Fruit fly (Drosophila melanogaster) whole organism, embryonic: Measurements from ENCODE around the gene bys.

Experiments
- B-H2 ChIP-seq: fragments of 200-800 bp; sonication (Bioruptor generic); optimal IDR thresholded peaks from 2 replicates; lab custom pipeline; 2018; ENCODE audit warnings: missing biosample characterization, mild to moderate bottlenecking, missing genetic modification characterization
- Bteb2 ChIP-seq: fragments of 200-800 bp; sonication (Bioruptor generic); optimal IDR thresholded peaks from 2 replicates; lab custom pipeline; 2016; ENCODE audit warnings: missing biosample characterization, missing genetic modification characterization
- CG10209 ChIP-seq: fragments of 200-800 bp; sonication (Bioruptor generic); optimal IDR thresholded peaks from 3 replicates; lab custom pipeline; 2017; ENCODE audit warnings: missing biosample characterization, mild to moderate bottlenecking, missing genetic modification characterization, missing genetic modification reagents
- CG13123 ChIP-seq: fragments of 200-800 bp; sonication (Bioruptor generic); optimal IDR thresholded peaks from 2 replicates; lab custom pipeline; 2016; ENCODE audit warnings: missing biosample characterization, missing genetic modification characterization
- CG1529 ChIP-seq: fragments of 200-800 bp; sonication (Bioruptor generic); optimal IDR thresholded peaks from 3 replicates; lab custom pipeline; 2018; ENCODE audit warnings: missing biosample characterization, missing genetic modification characterization
- CG17328 ChIP-seq: fragments of 200-800 bp; sonication (Bioruptor generic); IDR thresholded peaks from 2 replicates; pipeline ENCODE4 v1.3.6; 2022; ENCODE audit warnings: missing biosample characterization, missing genetic modification characterization
- CG1792 ChIP-seq: fragments of 200-800 bp; sonication (Bioruptor generic); optimal IDR thresholded peaks from 2 replicates; lab custom pipeline; 2016; ENCODE audit warnings: missing biosample characterization, missing genetic modification characterization
- CG2129 ChIP-seq: fragments of 200-800 bp; sonication (Bioruptor generic); IDR thresholded peaks from 2 replicates; pipeline ENCODE4 v1.3.6; 2022; ENCODE audit warnings: missing biosample characterization, missing genetic modification characterization; ENCODE audit not compliant: partially characterized antibody
- CG31224 ChIP-seq: fragments of 200-800 bp; sonication (Bioruptor generic); IDR thresholded peaks from 2 replicates; pipeline ENCODE4 v1.3.6; 2022; ENCODE audit warnings: missing biosample characterization, missing genetic modification characterization
- CG31441 ChIP-seq: fragments of 200-800 bp; sonication (Bioruptor generic); IDR thresholded peaks from 2 replicates; pipeline ENCODE4 v1.3.6; 2022; ENCODE audit warnings: missing biosample characterization, missing genetic modification characterization
- CG32767 ChIP-seq: fragments of 200-800 bp; sonication (Bioruptor generic); IDR thresholded peaks from 2 replicates; pipeline ENCODE4 v1.3.6; 2022; ENCODE audit warnings: missing biosample characterization, missing genetic modification characterization
- CG33557 ChIP-seq: fragments of 200-800 bp; sonication (Bioruptor generic); optimal IDR thresholded peaks from 2 replicates; lab custom pipeline; 2019; ENCODE audit warnings: missing biosample characterization, mild to moderate bottlenecking, missing genetic modification characterization, moderate library complexity
- CG3847 ChIP-seq: fragments of 200-800 bp; sonication (Bioruptor generic); IDR thresholded peaks from 2 replicates; pipeline ENCODE4 v1.3.6; 2022; ENCODE audit warnings: missing biosample characterization, missing genetic modification characterization
- CG4730 ChIP-seq: fragments of 200-800 bp; sonication (Bioruptor generic); IDR thresholded peaks from 2 replicates; pipeline ENCODE4 v1.3.6; 2022; ENCODE audit warnings: missing biosample characterization, missing genetic modification characterization
- CG9727 ChIP-seq: fragments of 200-800 bp; sonication (Bioruptor generic); optimal IDR thresholded peaks from 3 replicates; lab custom pipeline; 2017; ENCODE audit warnings: missing biosample characterization, mild to moderate bottlenecking, missing genetic modification characterization
- CG9817 ChIP-seq: fragments of 200-800 bp; sonication (Bioruptor generic); optimal IDR thresholded peaks from 2 replicates; lab custom pipeline; 2018; ENCODE audit warnings: missing biosample characterization, mild to moderate bottlenecking, missing genetic modification characterization, moderate library complexity
- CrebB ChIP-seq: fragments of 200-800 bp; sonication (Bioruptor generic); optimal IDR thresholded peaks from 3 replicates; lab custom pipeline; 2018; ENCODE audit warnings: missing biosample characterization, mild to moderate bottlenecking, missing genetic modification characterization
- Dfd ChIP-seq, 2 experiments: fragments of >200 bp; optimal IDR thresholded peaks; 2 replicates each; lab custom pipeline; 2017; ENCODE audit warnings: missing biosample characterization in 2 of 2, missing genetic modification characterization in 2 of 2
- Doc3 ChIP-seq: fragments of 200-800 bp; sonication (Bioruptor generic); IDR thresholded peaks from 3 replicates; pipeline ENCODE4 v1.3.6; 2022; ENCODE audit warnings: missing biosample characterization, missing genetic modification characterization; ENCODE audit not compliant: partially characterized antibody
- Dref ChIP-seq: fragments of 200-800 bp; sonication (Bioruptor generic); IDR thresholded peaks from 2 replicates; pipeline ENCODE4 v1.3.6; 2022; ENCODE audit warnings: missing biosample characterization, missing genetic modification characterization
- E2f1 ChIP-seq: fragments of 200-800 bp; sonication (Bioruptor generic); IDR thresholded peaks from 2 replicates; pipeline ENCODE4 v1.3.6; 2022; ENCODE audit warnings: missing biosample characterization, missing genetic modification characterization
- Ets97D ChIP-seq: fragments of 200-800 bp; sonication (Bioruptor generic); optimal IDR thresholded peaks from 3 replicates; lab custom pipeline; 2016; ENCODE audit warnings: missing biosample characterization, missing genetic modification characterization
- Hand ChIP-seq: fragments of 200-800 bp; sonication (Bioruptor generic); optimal IDR thresholded peaks from 2 replicates; lab custom pipeline; 2017; ENCODE audit warnings: mild to moderate bottlenecking, missing biosample characterization, missing genetic modification reagents, missing genetic modification characterization
- Hr3 ChIP-seq: fragments of 200-800 bp; sonication (Bioruptor generic); optimal IDR thresholded peaks from 3 replicates; lab custom pipeline; 2016; ENCODE audit warnings: missing biosample characterization, missing genetic modification characterization
- Hr39 ChIP-seq: fragments of >200 bp; optimal IDR thresholded peaks from 2 replicates; lab custom pipeline; 2017
- Jarid2 ChIP-seq: fragments of 200-800 bp; sonication (Bioruptor generic); optimal IDR thresholded peaks from 3 replicates; lab custom pipeline; 2017; ENCODE audit warnings: mild to moderate bottlenecking, missing biosample characterization, missing genetic modification reagents, missing genetic modification characterization
- Oli ChIP-seq: fragments of 200-800 bp; sonication (Bioruptor generic); optimal IDR thresholded peaks from 2 replicates; lab custom pipeline; 2018; ENCODE audit warnings: missing biosample characterization, mild to moderate bottlenecking, missing genetic modification characterization, moderate library complexity
- Sin3A ChIP-seq: fragments of >200 bp; optimal IDR thresholded peaks from 2 replicates; lab custom pipeline; 2018
- Usf ChIP-seq: fragments of 200-800 bp; sonication (Bioruptor generic); optimal IDR thresholded peaks from 2 replicates; lab custom pipeline; 2017; ENCODE audit warnings: missing genotype, missing biosample characterization, missing genetic modification characterization
- bab2 ChIP-seq: fragments of 200-800 bp; sonication (Bioruptor generic); optimal IDR thresholded peaks from 2 replicates; lab custom pipeline; 2016; ENCODE audit warnings: missing biosample characterization, missing genetic modification characterization
- cad ChIP-seq: fragments of >200 bp; optimal IDR thresholded peaks from 2 replicates; lab custom pipeline; 2017; ENCODE audit warnings: missing biosample characterization, missing genetic modification characterization
- caup ChIP-seq: fragments of 200-800 bp; sonication (Bioruptor generic); optimal IDR thresholded peaks from 3 replicates; lab custom pipeline; 2017; ENCODE audit warnings: missing biosample characterization, mild to moderate bottlenecking, missing genetic modification characterization, moderate library complexity; ENCODE audit not compliant: severe bottlenecking
- ci ChIP-seq: fragments of 200-800 bp; sonication (Bioruptor generic); IDR thresholded peaks from 3 replicates; pipeline ENCODE4 v1.3.6; 2022; ENCODE audit warnings: missing biosample characterization, missing genetic modification characterization
- dan ChIP-seq: fragments of 200-800 bp; sonication (Bioruptor generic); IDR thresholded peaks from 2 replicates; pipeline ENCODE4 v1.3.6; 2022; ENCODE audit warnings: missing biosample characterization, missing genetic modification characterization
- eve ChIP-seq, 2 experiments: fragments of >200 bp; optimal IDR thresholded peaks; 2 replicates each; lab custom pipeline; 2017; ENCODE audit warnings: missing biosample characterization in 2 of 2, missing genetic modification characterization in 2 of 2
- grau ChIP-seq: fragments of 200-800 bp; optimal IDR thresholded peaks from 3 replicates; lab custom pipeline; 2019; ENCODE audit warnings: missing biosample characterization, mild to moderate bottlenecking, missing genetic modification characterization, moderate library complexity
- hth ChIP-seq: fragments of >200 bp; optimal IDR thresholded peaks from 2 replicates; lab custom pipeline; 2017; ENCODE audit warnings: inconsistent platforms
- insv ChIP-seq, 2 experiments: fragments of 200-800 bp; sonication (Bioruptor generic); optimal IDR thresholded peaks; 3 replicates each; lab custom pipeline; 2016 to 2018; ENCODE audit warnings: missing biosample characterization in 2 of 2, missing genetic modification characterization in 2 of 2
- kay ChIP-seq: fragments of 200-800 bp; sonication (Bioruptor generic); optimal IDR thresholded peaks from 2 replicates; lab custom pipeline; 2016; ENCODE audit warnings: missing biosample characterization, missing genetic modification characterization
- klu ChIP-seq: fragments of 200-800 bp; sonication (Bioruptor generic); IDR thresholded peaks from 2 replicates; pipeline ENCODE4 v1.3.6; 2022; ENCODE audit warnings: missing biosample characterization, missing genetic modification characterization
- lov ChIP-seq, 2 experiments: fragments of 200-800 bp in 1 of 2; fragments of >200 bp in 1 of 2; sonication (Bioruptor generic) in 1 of 2; IDR thresholded peaks in 1 of 2; optimal IDR thresholded peaks in 1 of 2; 2 replicates in 1 of 2; 3 replicates in 1 of 2; pipeline versions ENCODE4 v1.3.6 to Lab custom; 2017 to 2022; ENCODE audit warnings: missing biosample characterization in 1 of 2, missing genetic modification characterization in 1 of 2
- luna ChIP-seq: fragments of 200-800 bp; sonication (Bioruptor generic); optimal IDR thresholded peaks from 2 replicates; lab custom pipeline; 2016; ENCODE audit warnings: missing biosample characterization, missing genetic modification characterization
- otp ChIP-seq: fragments of 200-800 bp; sonication (Bioruptor generic); IDR thresholded peaks from 3 replicates; pipeline ENCODE4, ENCODE4 v1.3.6; 2022; ENCODE audit warnings: missing biosample characterization, missing genetic modification characterization
- pho ChIP-seq: fragments of 200-800 bp; sonication (Bioruptor generic); optimal IDR thresholded peaks from 2 replicates; lab custom pipeline; 2016; ENCODE audit warnings: missing biosample characterization, missing genetic modification characterization
- pzg ChIP-seq: fragments of 200-800 bp; sonication (Bioruptor generic); optimal IDR thresholded peaks from 3 replicates; lab custom pipeline; 2018; ENCODE audit warnings: missing biosample characterization, mild to moderate bottlenecking, missing genetic modification characterization, moderate library complexity
- shn ChIP-seq: fragments of 200-800 bp; sonication (Bioruptor generic); optimal IDR thresholded peaks from 3 replicates; lab custom pipeline; 2016; ENCODE audit warnings: missing biosample characterization, missing genetic modification characterization
- slp2 ChIP-seq: fragments of 200-800 bp; sonication (Bioruptor generic); optimal IDR thresholded peaks from 2 replicates; lab custom pipeline; 2016; ENCODE audit warnings: missing biosample characterization, missing genetic modification characterization
- so ChIP-seq: fragments of 200-800 bp; sonication (Bioruptor generic); IDR thresholded peaks from 3 replicates; pipeline ENCODE4 v1.3.6; 2022; ENCODE audit warnings: missing biosample characterization, missing genetic modification characterization
- sob ChIP-seq: fragments of 200-800 bp; sonication (Bioruptor generic); IDR thresholded peaks from 2 replicates; pipeline ENCODE4 v1.3.6; 2022; ENCODE audit warnings: missing biosample characterization, missing genetic modification characterization
- toy ChIP-seq: fragments of 200-800 bp; sonication (Bioruptor generic); IDR thresholded peaks from 2 replicates; pipeline ENCODE4 v1.3.6; 2022; ENCODE audit warnings: missing biosample characterization, missing genetic modification characterization

Gene bys

DNA sequence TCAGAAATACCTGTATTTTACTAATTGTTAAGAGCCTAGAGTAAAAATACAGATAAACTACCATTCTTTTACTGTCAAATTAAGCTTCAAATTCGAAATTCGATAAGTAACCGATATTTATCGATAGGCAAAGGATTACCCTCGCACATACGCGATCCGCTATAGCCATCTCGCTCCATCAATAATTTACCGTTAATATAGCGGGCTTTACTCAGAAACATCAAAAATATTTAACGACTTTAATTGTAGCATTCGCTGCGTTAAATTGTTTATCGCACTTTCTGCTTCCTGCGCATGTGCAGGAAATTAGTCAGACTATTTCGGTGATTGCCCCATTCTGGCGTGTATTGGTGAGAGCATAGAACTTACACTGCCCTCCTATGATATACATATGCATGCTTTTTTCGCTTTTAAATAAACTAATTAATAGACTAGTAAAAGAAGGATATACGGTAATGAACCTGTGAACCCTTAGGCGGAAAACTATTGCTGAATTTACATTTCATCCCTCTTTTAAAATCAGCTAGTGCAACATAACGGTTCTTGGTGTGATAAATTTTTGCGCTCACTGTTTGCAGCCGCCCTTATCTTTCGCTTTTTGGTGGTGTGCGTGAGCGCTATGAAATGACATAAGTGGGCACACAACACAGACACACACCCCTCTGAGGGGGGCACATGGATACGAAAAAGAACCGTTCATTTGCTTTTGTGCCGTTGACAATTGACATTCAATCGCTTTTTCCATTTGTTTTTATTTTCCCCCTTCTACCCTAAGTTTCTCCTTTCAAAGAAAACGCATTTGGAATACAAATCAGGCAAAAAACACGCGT is 6.8 kb downstream of the bys start, which contains the start of the genes dpr14 and spidey (continued):
- TF ChIP-seq hth (no peak), Dref (peak; percentile 58), CG32767 (peak; percentile 88), Oli (tag; lab: Kevin White, UChicago) (peak; percentile 92), ci (GFP tag; lab: Robert Waterston, UW) (peak; percentile 94), eve (GFP tag; optimal IDR thresholded peaks at IDR 0.05; lab: Kevin White, UChicago) (no peak), CG9727 (GFP tag; lab: Kevin White, UChicago) (peak; percentile 88), grau (peak; percentile 92), Ets97D (GFP tag; lab: Kevin White, UChicago) (peak; percentile 63), CG31441 (peak; percentile 88), CG10209 (GFP tag; lab: Kevin White, UChicago) (peak; percentile 89), pho (peak; percentile 86), toy (GFP tag; lab: Robert Waterston, UW) (peak; percentile 78), Hr3 (GFP tag; lab: Kevin White, UChicago) (peak; percentile 87), bab2 (GFP tag; lab: Kevin White, UChicago) (peak; percentile 82), CG9817 (tag; lab: Kevin White, UChicago) (peak; percentile 91), Doc3 (GFP tag; lab: Robert Waterston, UW) (0 out of 3 replicates have a peak, but pooled peaks have one; percentile 15), CG4730 (peak; percentile 76), Hr39 (lab: Kevin White, UChicago) (no peak), Jarid2 (GFP tag; lab: Kevin White, UChicago) (peak; percentile 74), E2f1 (GFP tag; lab: Robert Waterston, UW) (peak; percentile 91), sob (peak; percentile 92), CG1792 (GFP tag; lab: Kevin White, UChicago) (peak; percentile 90), Bteb2 (GFP tag; lab: Kevin White, UChicago) (peak; percentile 62), Hand (GFP tag; lab: Kevin White, UChicago) (peak; percentile 88), Dfd (GFP tag; optimal IDR thresholded peaks at IDR 0.05; lab: Kevin White, UChicago) (no peak), luna (GFP tag; lab: Kevin White, UChicago) (peak; percentile 56), CG3847 (GFP tag; lab: Robert Waterston, UW) (peak; percentile 88), lov (optimal IDR thresholded peaks at IDR 0.05; lab: Kevin White, UChicago) (no peak), lov (GFP tag; IDR thresholded peaks at IDR 0.05; lab: Robert Waterston, UW) (0 out of 3 replicates have a peak, but pooled peaks have one; percentile 68), slp2 (GFP tag; lab: Kevin White, UChicago) (peak; percentile 83), cad (no peak), CG31224 (GFP tag; lab: Robert Waterston, UW) (peak; percentile 80), kay (GFP tag; lab: Kevin White, UChicago) (peak; percentile 71), caup (GFP tag; lab: Kevin White, UChicago) (peak; percentile 92), CG33557 (peak; percentile 77), CG17328 (GFP tag; lab: Robert Waterston, UW) (peak; percentile 85), shn (GFP tag; lab: Kevin White, UChicago) (peak; percentile 85), CG1529 (GFP tag; lab: Kevin White, UChicago) (peak; percentile 77), CrebB (peak; percentile 87), insv (GFP tag; optimal IDR thresholded peaks at IDR 0.05; lab: Kevin White, UChicago) (peak in 1 of 2 experiments; percentile 62), dan (peak; percentile 41; the same call in 1 of the 2 replicates), CG13123 (GFP tag; lab: Kevin White, UChicago) (peak; percentile 51), otp (GFP tag; lab: Robert Waterston, UW) (peak; percentile 48; the same call in 1 of the 3 replicates), so (GFP tag; lab: Robert Waterston, UW) (peak; percentile 89), B-H2 (GFP tag; lab: Kevin White, UChicago) (peak; percentile 90), Usf (peak; percentile 64), klu (peak; percentile 77), CG2129 (GFP tag; lab: Robert Waterston, UW) (no peak), pzg (GFP tag; lab: Kevin White, UChicago) (peak; percentile 29), Sin3A (lab: Kevin White, UChicago) (no peak)
